Fruit fly (Drosophila melanogaster): ENCODE results near the gene CG43074.
A peak's percentile ranks its signal among the peaks of the same experiment; 100 is the strongest.

Gene CG43074

dm6 chr3L:3460402-3461027 lies 23.9 kb downstream of the CG43074 start, which contains the start of gene eIF5B (continued):
- peak; percentile 73 for TF ChIP-seq unpg (GFP tag; optimal IDR thresholded peaks at IDR 0.05)
- TF ChIP-seq CG13287 (GFP tag; IDR thresholded peaks at IDR 0.05; ENCODE audit: partially characterized antibody): peak; percentile 38; the same call in 1 of the 2 replicates
- TF ChIP-seq CG18011 (GFP tag; optimal IDR thresholded peaks at IDR 0.05): peak; percentile 40
- TF ChIP-seq BtbVII (GFP tag; optimal IDR thresholded peaks at IDR 0.05): peak; percentile 48
- TF ChIP-seq CrebB (tag; optimal IDR thresholded peaks at IDR 0.05): peak; percentile 28
- TF ChIP-seq jigr1 (GFP tag; IDR thresholded peaks at IDR 0.05): peak; percentile 63; the same call in 2 of the 3 replicates
- peak; percentile 79 for TF ChIP-seq sens-2 (GFP tag; IDR thresholded peaks at IDR 0.05)
- no peak for TF ChIP-seq CG1792 (GFP tag; optimal IDR thresholded peaks at IDR 0.05)
- no peak for TF ChIP-seq tna (GFP tag; IDR thresholded peaks at IDR 0.05; ENCODE audit: partially characterized antibody)
- peak; percentile 71 for TF ChIP-seq ara (GFP tag; IDR thresholded peaks at IDR 0.05)
- peak; percentile 86 for TF ChIP-seq dysf (GFP tag; IDR thresholded peaks at IDR 0.05)
- peak; percentile 62 for TF ChIP-seq CG8388 (GFP tag; optimal IDR thresholded peaks at IDR 0.05)
- TF ChIP-seq ash1 (GFP tag; optimal IDR thresholded peaks at IDR 0.05): no peak
- no peak for TF ChIP-seq CG15073 (GFP tag; optimal IDR thresholded peaks at IDR 0.05)
- peak; percentile 12 for TF ChIP-seq Side (GFP tag; optimal IDR thresholded peaks at IDR 0.05)
- TF ChIP-seq CG15601 (tag; optimal IDR thresholded peaks at IDR 0.05): peak; percentile 59
- TF ChIP-seq salm (tag; optimal IDR thresholded peaks at IDR 0.05): peak; percentile 38
- peak; percentile 79 for TF ChIP-seq ranshi (GFP tag; IDR thresholded peaks at IDR 0.05)
- TF ChIP-seq CG33557 (GFP tag; optimal IDR thresholded peaks at IDR 0.05): peak; percentile 70
- TF ChIP-seq btn (GFP tag; optimal IDR thresholded peaks at IDR 0.05): no peak
- TF ChIP-seq CG14667 (GFP tag; IDR thresholded peaks at IDR 0.05): peak; percentile 73
- TF ChIP-seq Optix (GFP tag; IDR thresholded peaks at IDR 0.05): peak; percentile 90
- TF ChIP-seq CG31441 (GFP tag; IDR thresholded peaks at IDR 0.05): peak; percentile 72
- peak; percentile 54 for TF ChIP-seq pum (GFP tag; optimal IDR thresholded peaks at IDR 0.05)
- peak; percentile 77 for TF ChIP-seq CG2120 (GFP tag; optimal IDR thresholded peaks at IDR 0.05)
- TF ChIP-seq CG7786 (GFP tag; optimal IDR thresholded peaks at IDR 0.05): peak; percentile 48
- TF ChIP-seq Sox100B (GFP tag; optimal IDR thresholded peaks at IDR 0.05): peak; percentile 50
- TF ChIP-seq Poxn (GFP tag; IDR thresholded peaks at IDR 0.05): peak; percentile 47; the same call in 1 of the 2 replicates
- TF ChIP-seq CG12155 (GFP tag; optimal IDR thresholded peaks at IDR 0.05): peak; percentile 77
- peak; percentile 40 for TF ChIP-seq CG13624 (GFP tag; optimal IDR thresholded peaks at IDR 0.05)
- 0 out of 4 replicates have a peak, but pooled peaks have one; percentile 35 for TF ChIP-seq Dll (GFP tag; IDR thresholded peaks at IDR 0.05; ENCODE audit: partially characterized antibody)
- TF ChIP-seq Oli (tag; optimal IDR thresholded peaks at IDR 0.05): peak; percentile 85
- TF ChIP-seq Hr3 (GFP tag; optimal IDR thresholded peaks at IDR 0.05): peak; percentile 83
- peak; percentile 74 for TF ChIP-seq cas (GFP tag; IDR thresholded peaks at IDR 0.05)
- peak; percentile 79 for TF ChIP-seq CG43689 (GFP tag; IDR thresholded peaks at IDR 0.05)
- TF ChIP-seq her (GFP tag; optimal IDR thresholded peaks at IDR 0.05): no peak
- peak; percentile 73 for TF ChIP-seq sug (tag; optimal IDR thresholded peaks at IDR 0.05)
- TF ChIP-seq unc-4 (GFP tag; IDR thresholded peaks at IDR 0.05; ENCODE audit: partially characterized antibody): 0 out of 2 replicates have a peak, but pooled peaks have one; percentile 22
- TF ChIP-seq CG8359 (GFP tag; optimal IDR thresholded peaks at IDR 0.05; ENCODE audit: borderline replicate concordance): no peak
- TF ChIP-seq oc (tag; optimal IDR thresholded peaks at IDR 0.05): no peak
- TF ChIP-seq Myb (GFP tag; optimal IDR thresholded peaks at IDR 0.05): peak; percentile 14
- TF ChIP-seq CG4424 (GFP tag; optimal IDR thresholded peaks at IDR 0.05): peak; percentile 71
- TF ChIP-seq Sry-β (GFP tag; optimal IDR thresholded peaks at IDR 0.05): peak; percentile 1
- TF ChIP-seq CG15514 (GFP tag; optimal IDR thresholded peaks at IDR 0.05): peak; percentile 57
- TF ChIP-seq Lhr (GFP tag; optimal IDR thresholded peaks at IDR 0.05): peak; percentile 50
- no peak for TF ChIP-seq kni (GFP tag; optimal IDR thresholded peaks at IDR 0.05)
- TF ChIP-seq z (GFP tag; IDR thresholded peaks at IDR 0.05): no peak
- peak; percentile 90 for TF ChIP-seq otp (GFP tag; IDR thresholded peaks at IDR 0.05)
- no peak for TF ChIP-seq CG3163 (GFP tag; optimal IDR thresholded peaks at IDR 0.05)
- no peak for TF ChIP-seq Lpt (GFP tag; optimal IDR thresholded peaks at IDR 0.05)
